Worm (Caenorhabditis elegans) whole organism, young adult: Measurements from ENCODE around the gene Y38A10A.11.
A peak's percentile ranks its signal among the peaks of the same experiment; 100 is the strongest.

Experiments
- B0019.2 ChIP-seq: fragments of 200-800 bp; sonication (Bioruptor generic); conservative IDR thresholded peaks from 2 replicates; pipeline ENCODE4 v1.3.6; 2022; ENCODE audit warnings: missing genetic modification reagents, missing genetic modification characterization, missing compliant biosample characterization
- F10E7.11 ChIP-seq: sonication (generic microtip); optimal IDR thresholded peaks from 2 replicates; lab custom pipeline; 2017; ENCODE audit warnings: mild to moderate bottlenecking, missing genetic modification characterization, moderate library complexity, missing compliant biosample characterization
- F22D6.2 ChIP-seq: sonication (generic microtip); optimal IDR thresholded peaks from 2 replicates; lab custom pipeline; 2016; ENCODE audit warnings: mild to moderate bottlenecking, missing genetic modification characterization, missing compliant biosample characterization
- F33H1.4 ChIP-seq: fragments of 200-800 bp; sonication (Bioruptor generic); IDR thresholded peaks from 2 replicates; pipeline ENCODE4 v1.3.6; 2022; ENCODE audit warnings: missing genetic modification reagents, missing genetic modification characterization, missing compliant biosample characterization
- F37B4.10 ChIP-seq: fragments of 200-800 bp; sonication (Bioruptor generic); IDR thresholded peaks from 2 replicates; pipeline ENCODE4 v1.3.6; 2022; ENCODE audit warnings: missing genetic modification characterization, missing compliant biosample characterization
- F55B11.4 ChIP-seq: sonication (generic microtip); optimal IDR thresholded peaks from 2 replicates; lab custom pipeline; 2016; ENCODE audit warnings: missing compliant biosample characterization, missing genetic modification characterization, borderline replicate concordance; ENCODE audit not compliant: insufficient read depth
- F57A8.1 ChIP-seq: fragments of 200-800 bp; sonication (Bioruptor generic); optimal IDR thresholded peaks from 2 replicates; lab custom pipeline; 2018; ENCODE audit warnings: mild to moderate bottlenecking, missing genetic modification characterization, moderate library complexity, missing compliant biosample characterization
- T26A5.8 ChIP-seq: sonication (generic microtip); optimal IDR thresholded peaks from 2 replicates; lab custom pipeline; 2016; ENCODE audit warnings: missing genetic modification characterization, missing compliant biosample characterization
- Y53G8AR.9 ChIP-seq: fragments of 200-800 bp; sonication (Bioruptor generic); conservative IDR thresholded peaks from 2 replicates; pipeline ENCODE4 v1.3.6; 2022; ENCODE audit warnings: missing genetic modification reagents, missing genetic modification characterization, missing compliant biosample characterization
- Y56A3A.18 ChIP-seq: fragments of 200-800 bp; sonication (Bioruptor generic); IDR thresholded peaks from 2 replicates; pipeline ENCODE4 v1.3.6; 2022; ENCODE audit warnings: missing genetic modification reagents, missing genetic modification characterization, missing compliant biosample characterization
- Y67H2A.10 ChIP-seq: fragments of 200-800 bp; sonication (Bioruptor generic); conservative IDR thresholded peaks from 2 replicates; pipeline ENCODE4 v1.3.6; 2022; ENCODE audit warnings: missing genetic modification reagents, missing genetic modification characterization, missing compliant biosample characterization
- Y79H2A.3 ChIP-seq: fragments of 200-800 bp; sonication (Bioruptor generic); conservative IDR thresholded peaks from 2 replicates; pipeline ENCODE4 v1.3.6; 2022; ENCODE audit warnings: missing genetic modification reagents, missing genetic modification characterization, missing compliant biosample characterization
- Y95B8A.8 ChIP-seq: fragments of 200-800 bp; sonication (Bioruptor generic); IDR thresholded peaks from 2 replicates; pipeline ENCODE4 v1.3.6; 2022; ENCODE audit warnings: missing genetic modification reagents, missing genetic modification characterization, missing compliant biosample characterization
- ama-1 ChIP-seq, 3 experiments: fragments of 150-350 bp in 1 of 3; sonication (generic microtip) in 2 of 3; optimal IDR thresholded peaks; 2 replicates each; lab custom pipeline; 2014 to 2018; ENCODE audit warnings: missing biosample characterization in 2 of 3, missing genetic modification characterization in 2 of 3, missing genetic modification reagents in 2 of 3
- aptf-2 ChIP-seq: fragments of 200-800 bp; sonication (Bioruptor generic); conservative IDR thresholded peaks from 2 replicates; pipeline ENCODE4 v1.3.6; 2022; ENCODE audit warnings: missing genetic modification reagents, missing genetic modification characterization, missing compliant biosample characterization
- aptf-3 ChIP-seq: fragments of 200-800 bp; sonication (Bioruptor generic); IDR thresholded peaks from 2 replicates; pipeline ENCODE4 v1.3.6; 2022; ENCODE audit warnings: missing genetic modification characterization, missing compliant biosample characterization
- atf-7 ChIP-seq: sonication (generic microtip); optimal IDR thresholded peaks from 2 replicates; lab custom pipeline; 2017; ENCODE audit warnings: mild to moderate bottlenecking, missing genetic modification characterization, missing compliant biosample characterization
- athp-1 ChIP-seq: sonication (generic microtip); optimal IDR thresholded peaks from 2 replicates; lab custom pipeline; 2017; ENCODE audit warnings: mild to moderate bottlenecking, missing genetic modification characterization, missing compliant biosample characterization
- cebp-1 ChIP-seq, 2 experiments: fragments of 200-800 bp in 1 of 2; sonication (Bioruptor generic) in 1 of 2; sonication (generic microtip) in 1 of 2; IDR thresholded peaks in 1 of 2; optimal IDR thresholded peaks in 1 of 2; 2 replicates each; pipeline versions ENCODE4 v1.3.6 to Lab custom; 2017 to 2022; ENCODE audit warnings: missing compliant biosample characterization in 2 of 2, missing genetic modification characterization in 2 of 2, mild to moderate bottlenecking in 1 of 2, missing genetic modification reagents in 1 of 2, moderate library complexity in 1 of 2
- cebp-2 ChIP-seq: fragments of 200-800 bp; sonication (Bioruptor generic); IDR thresholded peaks from 2 replicates; pipeline ENCODE4 v1.3.6; 2022; ENCODE audit warnings: missing genetic modification characterization, missing compliant biosample characterization
- ceh-91 ChIP-seq: fragments of 200-800 bp; sonication (Bioruptor generic); IDR thresholded peaks from 2 replicates; pipeline ENCODE4 v1.3.6; 2022; ENCODE audit warnings: missing genetic modification reagents, missing genetic modification characterization, missing compliant biosample characterization
- dox-1 ChIP-seq: fragments of 200-800 bp; sonication (Bioruptor generic); IDR thresholded peaks from 2 replicates; pipeline ENCODE4 v1.3.6; 2022; ENCODE audit warnings: missing genetic modification reagents, missing genetic modification characterization, missing compliant biosample characterization
- efl-1 ChIP-seq: fragments of 150-350 bp; optimal IDR thresholded peaks from 2 replicates; lab custom pipeline; 2014; ENCODE audit warnings: missing biosample characterization, missing genetic modification reagents, missing genetic modification characterization
- fkh-3 ChIP-seq: sonication (generic microtip); optimal IDR thresholded peaks from 2 replicates; lab custom pipeline; 2016; ENCODE audit warnings: mild to moderate bottlenecking, missing genetic modification characterization, missing compliant biosample characterization
- hmg-1.2 ChIP-seq: fragments of 200-800 bp; sonication (Bioruptor generic); IDR thresholded peaks from 2 replicates; pipeline ENCODE4 v1.3.6; 2022; ENCODE audit warnings: missing genetic modification reagents, missing genetic modification characterization, missing compliant biosample characterization
- hrde-1 ChIP-seq: sonication (generic microtip); optimal IDR thresholded peaks from 2 replicates; lab custom pipeline; 2016; ENCODE audit warnings: missing genetic modification characterization, mild to moderate bottlenecking, missing compliant biosample characterization, moderate library complexity, missing genotype, missing genetic modification reagents, borderline replicate concordance
- hsf-1 ChIP-seq: fragments of 200-800 bp; sonication (Bioruptor generic); IDR thresholded peaks from 2 replicates; pipeline ENCODE4 v1.3.6; 2022; ENCODE audit warnings: missing genetic modification reagents, missing genetic modification characterization, missing compliant biosample characterization
- lin-26 ChIP-seq: fragments of 200-800 bp; sonication (Bioruptor generic); IDR thresholded peaks from 2 replicates; pipeline ENCODE4 v1.3.6; 2022; ENCODE audit warnings: missing genetic modification reagents, missing genetic modification characterization, missing compliant biosample characterization
- lir-1 ChIP-seq: fragments of 200-800 bp; sonication (Bioruptor generic); conservative IDR thresholded peaks from 2 replicates; pipeline ENCODE4 v1.3.6; 2022; ENCODE audit warnings: missing genetic modification reagents, missing genetic modification characterization, missing compliant biosample characterization
- lsy-27 ChIP-seq: sonication (generic microtip); optimal IDR thresholded peaks from 2 replicates; lab custom pipeline; 2017; ENCODE audit warnings: missing genetic modification characterization, mild to moderate bottlenecking, missing compliant biosample characterization, antibody characterized with exemption, missing genotype, borderline replicate concordance; ENCODE audit not compliant: insufficient read depth
- madf-6 ChIP-seq: fragments of 200-800 bp; sonication (Bioruptor generic); IDR thresholded peaks from 2 replicates; pipeline ENCODE4 v1.3.6; 2022; ENCODE audit warnings: missing genetic modification reagents, missing genetic modification characterization, missing compliant biosample characterization
- mcd-1 ChIP-seq: fragments of 200-800 bp; sonication (Bioruptor generic); IDR thresholded peaks from 2 replicates; pipeline ENCODE4 v1.3.6; 2022; ENCODE audit warnings: missing genetic modification reagents, missing genetic modification characterization, missing compliant biosample characterization
- nfya-2 ChIP-seq: fragments of 200-800 bp; sonication (Bioruptor generic); IDR thresholded peaks from 2 replicates; pipeline ENCODE4 v1.3.6; 2022; ENCODE audit warnings: missing genetic modification reagents, missing genetic modification characterization, missing compliant biosample characterization
- nfyb-1 ChIP-seq: fragments of 200-800 bp; sonication (Bioruptor generic); IDR thresholded peaks from 2 replicates; pipeline ENCODE4 v1.3.6; 2022; ENCODE audit warnings: missing genetic modification reagents, missing genetic modification characterization, missing compliant biosample characterization
- rcor-1 ChIP-seq: fragments of 200-800 bp; sonication (Bioruptor generic); IDR thresholded peaks from 2 replicates; pipeline ENCODE4 v1.3.6; 2022; ENCODE audit warnings: missing genetic modification reagents, missing genetic modification characterization, missing compliant biosample characterization
- rec-8 ChIP-seq, 2 experiments: sonication (generic microtip); optimal IDR thresholded peaks; 2 replicates each; lab custom pipeline; 2016; ENCODE audit warnings: mild to moderate bottlenecking in 2 of 2, missing genetic modification characterization in 2 of 2, missing genetic modification reagents in 2 of 2, missing genotype in 2 of 2, missing biosample characterization in 1 of 2, missing compliant biosample characterization in 1 of 2, moderate library complexity in 1 of 2
- sdz-38 ChIP-seq: sonication (generic microtip); optimal IDR thresholded peaks from 2 replicates; lab custom pipeline; 2016; ENCODE audit warnings: missing genotype, missing genetic modification characterization, missing compliant biosample characterization
- sea-2 ChIP-seq: fragments of 200-800 bp; sonication (Bioruptor generic); IDR thresholded peaks from 2 replicates; pipeline ENCODE4 v1.3.6; 2022; ENCODE audit warnings: missing genetic modification characterization, missing compliant biosample characterization
- snpc-1.1 ChIP-seq: sonication (generic microtip); optimal IDR thresholded peaks from 2 replicates; lab custom pipeline; 2017; ENCODE audit warnings: missing genetic modification characterization, mild to moderate bottlenecking, missing compliant biosample characterization, antibody characterized with exemption, moderate library complexity, missing genotype, missing genetic modification reagents; ENCODE audit not compliant: insufficient read depth
- snpc-1.3 ChIP-seq: sonication (generic microtip); optimal IDR thresholded peaks from 2 replicates; lab custom pipeline; 2017; ENCODE audit warnings: missing genetic modification characterization, mild to moderate bottlenecking, missing compliant biosample characterization, antibody characterized with exemption, moderate library complexity, missing genotype, missing genetic modification reagents; ENCODE audit not compliant: insufficient read depth
- tlf-1 ChIP-seq: fragments of 200-800 bp; sonication (Bioruptor generic); optimal IDR thresholded peaks from 2 replicates; lab custom pipeline; 2018; ENCODE audit warnings: mild to moderate bottlenecking, missing genetic modification characterization, missing compliant biosample characterization
- unc-130 ChIP-seq: sonication (generic microtip); optimal IDR thresholded peaks from 2 replicates; lab custom pipeline; 2016; ENCODE audit warnings: missing genetic modification reagents, missing genetic modification characterization, missing compliant biosample characterization
- unc-62 ChIP-seq: fragments of 150-350 bp; optimal IDR thresholded peaks from 2 replicates; lab custom pipeline; 2014; ENCODE audit warnings: missing biosample characterization, missing genetic modification reagents, missing genetic modification characterization
- ztf-26 ChIP-seq: sonication (generic microtip); optimal IDR thresholded peaks from 2 replicates; lab custom pipeline; 2017; ENCODE audit warnings: missing genetic modification characterization, missing compliant biosample characterization

Gene Y38A10A.11

ce11 chrV:6103429-6103828 lies at the start of gene Y38A10A.11:
Y38A10A.11 (minus strand) TSS chrV:6103529.
- no peak for TF ChIP-seq hsf-1 (GFP tag; lab: Robert Waterston, UW)
- TF ChIP-seq mcd-1 (GFP tag; lab: Robert Waterston, UW), result no peak
- TF ChIP-seq F10E7.11 (tag; lab: Kevin White, UChicago), result no peak
- TF ChIP-seq unc-62, result no peak
- no peak for TF ChIP-seq B0019.2
- TF ChIP-seq athp-1 (tag; lab: Kevin White, UChicago), result no peak
- no peak for TF ChIP-seq snpc-1.1 (tag; lab: Kevin White, UChicago)
- TF ChIP-seq F55B11.4, result no peak
- no peak for TF ChIP-seq sdz-38
- no peak for TF ChIP-seq Y95B8A.8 (GFP tag; lab: Robert Waterston, UW)
- TF ChIP-seq lsy-27 (tag; lab: Kevin White, UChicago), result no peak
- TF ChIP-seq ztf-26 (tag; lab: Kevin White, UChicago), result no peak
- no peak for TF ChIP-seq efl-1 (GFP tag; lab: Kevin White, UChicago)
- no peak for TF ChIP-seq F57A8.1 (GFP tag; lab: Kevin White, UChicago)
- TF ChIP-seq unc-130 (GFP tag; lab: Kevin White, UChicago), result no peak

DNA sequence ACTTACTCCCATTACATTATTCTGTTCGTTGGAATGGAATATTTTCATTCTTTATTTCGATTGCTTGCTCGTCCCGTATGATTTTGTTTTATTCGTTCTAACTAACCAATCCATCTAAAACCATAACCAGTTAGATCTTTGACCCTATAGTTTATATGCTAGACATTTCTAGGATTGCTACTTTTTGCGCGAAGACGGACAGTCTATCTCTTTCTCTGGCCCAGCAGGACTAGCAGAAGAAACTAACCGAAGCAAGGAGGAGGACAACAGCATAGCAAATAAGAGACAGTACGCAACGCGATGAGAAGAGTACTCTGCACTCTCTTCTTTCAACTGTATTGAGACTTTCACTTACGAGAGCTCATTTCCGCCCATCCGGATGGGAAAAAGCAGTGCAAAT lies 34.8 kb upstream of the Y38A10A.11 start:
- TF ChIP-seq atf-7 (tag; lab: Kevin White, UChicago) (no peak), Y67H2A.10 (GFP tag; lab: Robert Waterston, UW) (no peak), rec-8 (tag; optimal IDR thresholded peaks at IDR 0.05; lab: Kevin White, UChicago) (no peak), Y53G8AR.9 (GFP tag; lab: Robert Waterston, UW) (no peak), T26A5.8 (no peak), snpc-1.3 (no peak), aptf-3 (no peak), cebp-1 (GFP tag; IDR thresholded peaks at IDR 0.05; lab: Robert Waterston, UW) (no peak), cebp-1 (tag; optimal IDR thresholded peaks at IDR 0.05; lab: Kevin White, UChicago) (no peak), F33H1.4 (GFP tag; lab: Robert Waterston, UW) (no peak), ztf-26 (tag; lab: Kevin White, UChicago) (no peak), ama-1 (optimal IDR thresholded peaks at IDR 0.05; lab: Kevin White, UChicago) (no peak), ama-1 (GFP tag; optimal IDR thresholded peaks at IDR 0.05; lab: Kevin White, UChicago) (no peak), Y95B8A.8 (GFP tag; lab: Robert Waterston, UW) (no peak), nfyb-1 (GFP tag; lab: Robert Waterston, UW) (no peak), F37B4.10 (GFP tag; lab: Robert Waterston, UW) (no peak)

- no peak for TF ChIP-seq lsy-27 (tag; lab: Kevin White, UChicago)
- TF ChIP-seq aptf-2 (GFP tag; lab: Robert Waterston, UW), result no peak
- TF ChIP-seq cebp-2 (GFP tag; lab: Robert Waterston, UW), result 0 out of 2 replicates have a peak, but pooled peaks have one; percentile 46
- TF ChIP-seq, all 124 proteins: peak for 1
These were observed 32.1 kb upstream of the Y38A10A.11 start for ce11 chrV:6135428-6135827.

DNA sequence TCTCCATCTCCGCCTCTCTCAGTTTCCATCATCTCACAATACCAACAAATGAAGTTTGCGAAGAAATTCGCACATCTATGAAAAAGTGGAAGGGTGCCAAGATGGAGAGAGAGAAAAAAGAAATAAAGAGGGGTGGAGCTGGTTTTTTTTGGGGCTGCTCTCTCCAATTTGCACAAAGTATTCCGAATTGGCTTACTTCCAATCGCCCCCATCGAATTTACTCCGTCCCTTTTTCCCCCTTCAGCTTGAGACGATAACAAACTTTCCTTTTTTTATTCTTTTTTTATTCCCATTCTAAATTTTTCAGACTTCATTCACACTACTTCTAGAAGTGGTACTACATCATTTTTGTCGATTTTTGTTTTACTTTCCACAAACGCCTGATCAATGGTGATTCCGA lies 27.8 kb upstream of the Y38A10A.11 start, which contains the start of gene exp-2:
Gene exp-2, plus strand, starts transcription at position 301 of the 400 bp plus-strand sequence.
- TF ChIP-seq F22D6.2 (tag; lab: Kevin White, UChicago) (no peak), Y79H2A.3 (GFP tag; lab: Robert Waterston, UW) (no peak), nfya-2 (GFP tag; lab: Robert Waterston, UW) (no peak), madf-6 (no peak), lin-26 (GFP tag; lab: Robert Waterston, UW) (no peak), sea-2 (GFP tag; lab: Robert Waterston, UW) (no peak), hmg-1.2 (GFP tag; lab: Robert Waterston, UW) (no peak), rcor-1 (GFP tag; lab: Robert Waterston, UW) (no peak), lir-1 (no peak), dox-1 (GFP tag; lab: Robert Waterston, UW) (no peak), fkh-3 (tag; lab: Kevin White, UChicago) (no peak), hrde-1 (no peak), ceh-91 (GFP tag; lab: Robert Waterston, UW) (no peak), tlf-1 (no peak), Y56A3A.18 (GFP tag; lab: Robert Waterston, UW) (no peak)
